Worm (Caenorhabditis elegans): ENCODE results near the gene mrpl-36.

- no peak for TF ChIP-seq T22C8.4 (GFP tag; IDR thresholded peaks at IDR 0.05)
- no peak for TF ChIP-seq cog-1 (tag; optimal IDR thresholded peaks at IDR 0.05)
- no peak for TF ChIP-seq flt-1 (GFP tag; IDR thresholded peaks at IDR 0.05)
Measured at ce11 chrIII:9798478-9799157, 49.3 kb downstream of the mrpl-36 start, which contains the start of gene ZK632.2.

Data from whole organism, midembryonic.